Worm (Caenorhabditis elegans) whole organism, early embryonic: ENCODE data around the gene folt-3.

Experiments
- F13C5.2 ChIP-seq: sonication (generic microtip); optimal IDR thresholded peaks from 2 replicates; lab custom pipeline; 2017; ENCODE audit warnings: mild to moderate bottlenecking, missing genetic modification characterization, inconsistent platforms, missing compliant biosample characterization
- aly-1 ChIP-seq: sonication (generic microtip); optimal IDR thresholded peaks from 2 replicates; lab custom pipeline; 2016; ENCODE audit warnings: missing genetic modification characterization, missing compliant biosample characterization
- ama-1 ChIP-seq: fragments of 150-350 bp; optimal IDR thresholded peaks from 2 replicates; lab custom pipeline; 2014
- ceh-13 ChIP-seq: fragments of 200-800 bp; sonication (Bioruptor generic); optimal IDR thresholded peaks from 2 replicates; lab custom pipeline; 2018; ENCODE audit warnings: mild to moderate bottlenecking, missing genetic modification characterization, missing compliant biosample characterization
- ceh-36 ChIP-seq: sonication (generic microtip); optimal IDR thresholded peaks from 2 replicates; lab custom pipeline; 2016; ENCODE audit warnings: missing genetic modification characterization, inconsistent platforms, missing compliant biosample characterization
- flt-1 ChIP-seq: fragments of 200-800 bp; sonication (Bioruptor generic); IDR thresholded peaks from 2 replicates; pipeline ENCODE4 v1.3.6; 2022; ENCODE audit warnings: missing genetic modification characterization, missing compliant biosample characterization
- hmg-4 ChIP-seq: fragments of 200-800 bp; sonication (Bioruptor generic); optimal IDR thresholded peaks from 2 replicates; lab custom pipeline; 2018; ENCODE audit warnings: mild to moderate bottlenecking, missing genetic modification characterization, missing compliant biosample characterization
- pes-1 ChIP-seq: fragments of 200-800 bp; sonication (Bioruptor generic); IDR thresholded peaks from 2 replicates; pipeline ENCODE4 v1.3.6; 2022; ENCODE audit warnings: missing genetic modification reagents, missing genetic modification characterization, missing compliant biosample characterization
- scrt-1 ChIP-seq: fragments of 200-800 bp; sonication (Bioruptor generic); IDR thresholded peaks from 2 replicates; pipeline ENCODE4 v1.3.6; 2022; ENCODE audit warnings: missing genetic modification characterization, missing compliant biosample characterization
- sea-1 ChIP-seq: fragments of 200-800 bp; sonication (Bioruptor generic); conservative IDR thresholded peaks from 2 replicates; pipeline ENCODE4 v1.3.6; 2022; ENCODE audit warnings: missing genetic modification characterization, missing compliant biosample characterization
- tra-4 ChIP-seq: sonication (generic microtip); optimal IDR thresholded peaks from 2 replicates; lab custom pipeline; 2017; ENCODE audit warnings: missing genetic modification characterization, missing compliant biosample characterization

ce11 chrV:7649963-7650362 lies 40.4 kb upstream of the folt-3 start:
- TF ChIP-seq tra-4 (tag; lab: Kevin White, UChicago) (no peak), ama-1 (lab: Kevin White, UChicago) (no peak), F13C5.2 (tag; lab: Kevin White, UChicago) (no peak), scrt-1 (GFP tag; lab: Robert Waterston, UW) (no peak), flt-1 (GFP tag; lab: Robert Waterston, UW) (no peak), ceh-36 (tag; lab: Kevin White, UChicago) (no peak), pes-1 (GFP tag; lab: Robert Waterston, UW) (no peak), aly-1 (no peak), hmg-4 (GFP tag; lab: Kevin White, UChicago) (no peak), sea-1 (GFP tag; lab: Robert Waterston, UW) (no peak), ceh-13 (GFP tag; lab: Kevin White, UChicago) (no peak)
